Worm (Caenorhabditis elegans) whole organism, midembryonic: ENCODE measurements around the gene col-133.

Experiments
- T22C8.4 ChIP-seq: fragments of 200-800 bp; sonication (Bioruptor generic); IDR thresholded peaks from 2 replicates; pipeline ENCODE4 v1.3.6; 2022; ENCODE audit warnings: missing genetic modification characterization, missing compliant biosample characterization
- cog-1 ChIP-seq: sonication (generic microtip); optimal IDR thresholded peaks from 2 replicates; lab custom pipeline; 2016; ENCODE audit warnings: missing genetic modification characterization, missing compliant biosample characterization
- flt-1 ChIP-seq: fragments of 200-800 bp; sonication (Bioruptor generic); IDR thresholded peaks from 2 replicates; pipeline ENCODE4 v1.3.6; 2022; ENCODE audit warnings: missing genetic modification characterization, missing compliant biosample characterization
- klf-2 ChIP-seq: fragments of 200-800 bp; sonication (Bioruptor generic); conservative IDR thresholded peaks from 2 replicates; pipeline ENCODE4 v1.3.6; 2022; ENCODE audit warnings: missing genetic modification reagents, missing genetic modification characterization, missing compliant biosample characterization
- med-1 ChIP-seq: sonication (generic microtip); optimal IDR thresholded peaks from 2 replicates; lab custom pipeline; 2017; ENCODE audit warnings: missing genetic modification characterization, mild to moderate bottlenecking, missing compliant biosample characterization, antibody characterized with exemption, missing genetic modification reagents; ENCODE audit not compliant: insufficient read depth
- ref-1 ChIP-seq: fragments of 200-800 bp; sonication (Bioruptor generic); conservative IDR thresholded peaks from 2 replicates; pipeline ENCODE4 v1.3.6; 2022; ENCODE audit warnings: missing genetic modification reagents, missing genetic modification characterization, missing compliant biosample characterization
- tab-1 ChIP-seq: fragments of 200-800 bp; sonication (Bioruptor generic); IDR thresholded peaks from 2 replicates; pipeline ENCODE4 v1.3.6; 2022; ENCODE audit warnings: missing genetic modification characterization, missing compliant biosample characterization
- ztf-23 ChIP-seq: fragments of 200-800 bp; sonication (Bioruptor generic); IDR thresholded peaks from 2 replicates; pipeline ENCODE4 v1.3.6; 2022; ENCODE audit warnings: missing genetic modification reagents, missing genetic modification characterization, missing compliant biosample characterization
- ztf-29 ChIP-seq: fragments of 200-800 bp; sonication (Bioruptor generic); IDR thresholded peaks from 2 replicates; pipeline ENCODE4 v1.3.6; 2022; ENCODE audit warnings: missing genetic modification reagents, missing genetic modification characterization, missing compliant biosample characterization

Gene col-133

ce11 chrIV:14091242-14091641 lies 7.9 kb downstream of the col-133 start, which contains the start of gene noah-2:
noah-2 (plus strand) TSS chrIV:14091254.
- no peak for TF ChIP-seq ztf-23 (GFP tag; lab: Robert Waterston, UW)
- no peak for TF ChIP-seq med-1
- no peak for TF ChIP-seq tab-1 (GFP tag; lab: Robert Waterston, UW)

DNA sequence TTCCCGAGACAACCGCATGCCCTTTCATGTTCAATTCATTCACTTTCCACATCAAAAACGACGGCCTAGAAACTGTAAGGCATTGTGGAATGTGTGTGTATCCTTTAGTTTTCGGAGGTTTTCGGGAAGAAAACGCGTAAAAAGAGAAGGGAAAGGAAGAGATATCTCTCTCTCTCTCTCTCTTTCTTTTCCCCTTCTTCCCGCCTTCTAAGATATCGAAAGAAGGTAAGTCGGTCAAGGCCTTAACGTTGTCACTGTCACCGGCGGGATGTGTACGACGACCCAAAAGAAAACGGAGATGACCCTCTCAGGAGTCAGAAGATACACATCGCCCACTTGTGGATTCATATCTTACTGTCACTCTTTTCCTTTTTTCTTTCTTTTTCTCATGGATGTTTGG lies 9.4 kb downstream of the col-133 start:
- TF ChIP-seq ztf-23 (GFP tag; lab: Robert Waterston, UW): no peak
- TF ChIP-seq med-1: no peak
- TF ChIP-seq ztf-29 (GFP tag; lab: Robert Waterston, UW): no peak
- TF ChIP-seq klf-2 (GFP tag; lab: Robert Waterston, UW): no peak
- TF ChIP-seq cog-1 (tag; lab: Kevin White, UChicago): no peak
- TF ChIP-seq T22C8.4 (GFP tag; lab: Robert Waterston, UW): no peak
- no peak for TF ChIP-seq ref-1
- TF ChIP-seq tab-1 (GFP tag; lab: Robert Waterston, UW): no peak
- TF ChIP-seq flt-1 (GFP tag; lab: Robert Waterston, UW): no peak

- TF ChIP-seq klf-2 (GFP tag; lab: Robert Waterston, UW) (no peak), tab-1 (GFP tag; lab: Robert Waterston, UW) (no peak), cog-1 (tag; lab: Kevin White, UChicago) (no peak)
Observed at ce11 chrIV:14086395-14086794, 12.8 kb downstream of the col-133 start.

ce11 chrIV:14083505-14083904 lies 15.7 kb downstream of the col-133 start, which contains the start of gene F52B11.2:
F52B11.2 (plus strand) TSS chrIV:14083568.
- no peak for TF ChIP-seq ztf-23 (GFP tag; lab: Robert Waterston, UW)
- no peak for TF ChIP-seq T22C8.4 (GFP tag; lab: Robert Waterston, UW)
- TF ChIP-seq klf-2 (GFP tag; lab: Robert Waterston, UW): no peak
- no peak for TF ChIP-seq cog-1 (tag; lab: Kevin White, UChicago)
- TF ChIP-seq ztf-29 (GFP tag; lab: Robert Waterston, UW): no peak
- no peak for TF ChIP-seq ref-1
- TF ChIP-seq tab-1 (GFP tag; lab: Robert Waterston, UW): no peak
- no peak for TF ChIP-seq med-1
- TF ChIP-seq flt-1 (GFP tag; lab: Robert Waterston, UW): no peak

ce11 chrIV:14082956-14083355 lies 16.2 kb downstream of the col-133 start:
- TF ChIP-seq T22C8.4 (GFP tag; lab: Robert Waterston, UW): no peak
- no peak for TF ChIP-seq klf-2 (GFP tag; lab: Robert Waterston, UW)
- no peak for TF ChIP-seq ztf-23 (GFP tag; lab: Robert Waterston, UW)
- no peak for TF ChIP-seq ztf-29 (GFP tag; lab: Robert Waterston, UW)

- no peak for TF ChIP-seq ztf-29 (GFP tag; lab: Robert Waterston, UW)
- TF ChIP-seq cog-1 (tag; lab: Kevin White, UChicago): no peak
- no peak for TF ChIP-seq med-1
- no peak for TF ChIP-seq flt-1 (GFP tag; lab: Robert Waterston, UW)
- no peak for TF ChIP-seq tab-1 (GFP tag; lab: Robert Waterston, UW)
- no peak for TF ChIP-seq ztf-23 (GFP tag; lab: Robert Waterston, UW)
- no peak for TF ChIP-seq ref-1
- no peak for TF ChIP-seq klf-2 (GFP tag; lab: Robert Waterston, UW)
- TF ChIP-seq T22C8.4 (GFP tag; lab: Robert Waterston, UW): no peak
Observed at ce11 chrIV:14077135-14077534, 22.0 kb downstream of the col-133 start, which contains the start of gene cfp-1. cfp-1 (plus strand) TSS chrIV:14077435.

DNA sequence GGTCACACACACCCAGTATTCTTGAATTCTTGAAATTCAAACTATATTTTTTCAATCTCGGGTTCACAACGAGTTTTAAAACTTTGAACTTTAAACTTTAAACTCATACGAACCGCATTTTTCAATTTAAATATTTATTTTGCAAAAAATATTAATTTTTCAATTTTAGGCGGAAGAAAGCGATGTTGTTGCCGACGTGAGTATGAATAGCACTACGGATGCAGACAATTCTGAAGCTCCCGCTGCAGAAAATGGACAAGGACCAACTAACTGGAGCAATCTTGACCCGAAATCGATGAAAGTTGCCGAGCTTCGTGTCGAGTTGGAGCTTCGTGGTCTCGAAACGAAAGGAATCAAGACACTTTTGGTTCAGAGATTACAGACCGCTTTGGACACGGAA lies 24.7 kb downstream of the col-133 start:
- TF ChIP-seq cog-1 (tag; lab: Kevin White, UChicago) (no peak), ztf-23 (GFP tag; lab: Robert Waterston, UW) (no peak), flt-1 (GFP tag; lab: Robert Waterston, UW) (no peak), med-1 (no peak), ref-1 (no peak), ztf-29 (GFP tag; lab: Robert Waterston, UW) (no peak), klf-2 (GFP tag; lab: Robert Waterston, UW) (no peak), T22C8.4 (GFP tag; lab: Robert Waterston, UW) (no peak), tab-1 (GFP tag; lab: Robert Waterston, UW) (no peak)

DNA sequence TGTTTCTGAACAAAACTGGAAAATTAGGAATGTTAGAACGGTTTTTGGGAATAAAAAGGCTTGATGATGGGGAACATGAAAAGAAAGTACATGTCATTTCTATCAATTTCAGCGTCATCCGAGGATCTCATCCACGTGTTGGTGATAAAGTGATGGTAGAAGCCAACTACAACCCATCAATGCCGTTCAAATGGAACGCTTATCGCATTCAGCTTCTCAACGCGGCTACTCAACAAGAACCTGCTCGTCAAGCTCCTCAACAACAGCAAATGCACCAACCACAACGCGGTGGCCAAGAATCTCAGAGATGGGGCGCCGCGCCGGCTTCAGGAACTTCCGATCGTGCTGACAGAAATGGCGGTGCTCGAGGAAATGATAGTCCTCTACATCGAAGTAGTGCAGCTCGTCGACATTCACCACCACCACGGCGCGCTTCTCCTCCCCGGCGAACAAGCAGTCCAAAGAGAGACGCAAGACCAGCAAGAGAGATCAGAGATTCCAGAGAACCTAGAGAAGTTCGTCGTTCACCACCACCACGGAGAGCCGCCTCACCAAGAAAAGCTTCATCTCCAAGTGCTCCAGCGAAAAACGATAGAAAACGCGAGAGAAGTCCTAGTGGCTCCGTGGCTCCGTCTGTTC lies 27.0 kb downstream of the col-133 start:
- TF ChIP-seq med-1 (no peak), klf-2 (GFP tag; lab: Robert Waterston, UW) (no peak), cog-1 (tag; lab: Kevin White, UChicago) (no peak), tab-1 (GFP tag; lab: Robert Waterston, UW) (no peak), ztf-23 (GFP tag; lab: Robert Waterston, UW) (no peak), T22C8.4 (GFP tag; lab: Robert Waterston, UW) (no peak), flt-1 (GFP tag; lab: Robert Waterston, UW) (no peak), ztf-29 (GFP tag; lab: Robert Waterston, UW) (no peak), ref-1 (no peak)

DNA sequence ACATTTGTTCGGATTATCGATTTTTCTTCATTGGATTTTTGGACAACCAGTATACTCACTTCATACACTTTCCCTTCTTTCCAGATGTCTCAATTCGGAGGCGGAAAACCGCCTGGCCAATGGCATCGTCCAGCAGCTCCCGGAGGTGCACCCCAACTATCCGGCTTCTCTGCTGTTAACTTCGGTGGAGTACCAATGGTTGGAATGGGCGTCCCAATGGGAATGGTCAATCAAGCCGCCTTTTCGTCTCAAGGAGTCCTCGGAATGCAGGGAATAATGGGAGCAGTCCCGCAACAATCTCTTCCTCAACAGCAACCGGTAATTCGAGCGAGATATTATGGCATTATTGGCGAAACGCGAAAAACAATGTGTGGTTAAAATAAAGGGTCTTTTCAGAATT lies 27.7 kb downstream of the col-133 start, which contains the start of gene ccar-1:
Gene ccar-1, plus strand, starts transcription at position 83 of the 400 bp plus-strand sequence.
- TF ChIP-seq flt-1 (GFP tag; lab: Robert Waterston, UW) (no peak), med-1 (no peak), ztf-23 (GFP tag; lab: Robert Waterston, UW) (0 out of 2 replicates have a peak, but pooled peaks have one; percentile 8), klf-2 (GFP tag; lab: Robert Waterston, UW) (no peak), ztf-29 (GFP tag; lab: Robert Waterston, UW) (no peak)

DNA sequence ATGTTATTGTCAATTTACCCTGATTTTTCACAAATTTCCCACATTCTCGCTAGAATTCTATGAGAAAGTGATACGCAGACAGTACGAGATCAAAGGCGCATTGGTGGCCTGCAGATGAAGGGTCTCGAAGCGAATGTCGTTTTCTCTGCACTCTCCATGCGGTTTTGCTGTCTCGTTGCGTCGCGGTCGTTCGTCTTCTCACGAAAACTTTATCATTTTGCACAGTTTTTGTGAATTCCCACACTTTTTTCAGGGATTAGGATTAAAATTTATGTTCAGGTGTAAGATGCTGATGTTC lies 28.2 kb downstream of the col-133 start:
- TF ChIP-seq cog-1 (tag; lab: Kevin White, UChicago) (peak; percentile 13), T22C8.4 (GFP tag; lab: Robert Waterston, UW) (no peak), tab-1 (GFP tag; lab: Robert Waterston, UW) (peak; percentile 56; the same call in 1 of the 2 replicates)
